Worm (Caenorhabditis elegans) whole organism, young adult: ENCODE measurements around the gene C30B5.2.

ENCODE experiments used
- ama-1 ChIP-seq, 3 experiments: fragments of 150-350 bp in 1 of 3; sonication (generic microtip) in 2 of 3; optimal IDR thresholded peaks; 2 replicates each; lab custom pipeline; 2014 to 2018; ENCODE audit warnings: missing biosample characterization in 2 of 3, missing genetic modification characterization in 2 of 3, missing genetic modification reagents in 2 of 3
- aptf-3 ChIP-seq: fragments of 200-800 bp; sonication (Bioruptor generic); IDR thresholded peaks from 2 replicates; pipeline ENCODE4 v1.3.6; 2022; ENCODE audit warnings: missing genetic modification characterization, missing compliant biosample characterization
- bed-1 ChIP-seq: fragments of 200-800 bp; sonication (Bioruptor generic); IDR thresholded peaks from 2 replicates; pipeline ENCODE4 v1.3.6; 2022; ENCODE audit warnings: missing genetic modification reagents, missing genetic modification characterization, missing compliant biosample characterization
- ceh-58 ChIP-seq: fragments of 200-800 bp; sonication (Bioruptor generic); IDR thresholded peaks from 2 replicates; pipeline ENCODE4 v1.3.6; 2022; ENCODE audit warnings: missing genetic modification characterization, missing compliant biosample characterization
- chd-7 ChIP-seq: sonication (generic microtip); optimal IDR thresholded peaks from 2 replicates; lab custom pipeline; 2016; ENCODE audit warnings: mild to moderate bottlenecking, missing genetic modification characterization, moderate library complexity, missing compliant biosample characterization
- efl-1 ChIP-seq: fragments of 150-350 bp; optimal IDR thresholded peaks from 2 replicates; lab custom pipeline; 2014; ENCODE audit warnings: missing biosample characterization, missing genetic modification reagents, missing genetic modification characterization
- him-1 ChIP-seq: sonication (generic microtip); optimal IDR thresholded peaks from 2 replicates; lab custom pipeline; 2016; ENCODE audit warnings: missing genotype, missing genetic modification reagents, missing genetic modification characterization, missing compliant biosample characterization
- hrde-1 ChIP-seq: sonication (generic microtip); optimal IDR thresholded peaks from 2 replicates; lab custom pipeline; 2016; ENCODE audit warnings: missing genetic modification characterization, mild to moderate bottlenecking, missing compliant biosample characterization, moderate library complexity, missing genotype, missing genetic modification reagents, borderline replicate concordance
- hsf-1 ChIP-seq: fragments of 200-800 bp; sonication (Bioruptor generic); IDR thresholded peaks from 2 replicates; pipeline ENCODE4 v1.3.6; 2022; ENCODE audit warnings: missing genetic modification reagents, missing genetic modification characterization, missing compliant biosample characterization
- nhr-80 ChIP-seq: sonication (generic microtip); optimal IDR thresholded peaks from 2 replicates; lab custom pipeline; 2016; ENCODE audit warnings: missing genetic modification characterization, missing compliant biosample characterization
- nhr-90 ChIP-seq: sonication (generic microtip); optimal IDR thresholded peaks from 2 replicates; lab custom pipeline; 2016; ENCODE audit warnings: missing genotype, mild to moderate bottlenecking, missing genetic modification characterization, missing compliant biosample characterization
- sea-2 ChIP-seq: fragments of 200-800 bp; sonication (Bioruptor generic); IDR thresholded peaks from 2 replicates; pipeline ENCODE4 v1.3.6; 2022; ENCODE audit warnings: missing genetic modification characterization, missing compliant biosample characterization
- ztf-3 ChIP-seq: fragments of 200-800 bp; sonication (Bioruptor generic); optimal IDR thresholded peaks from 2 replicates; lab custom pipeline; 2018; ENCODE audit warnings: mild to moderate bottlenecking, missing genetic modification characterization, missing compliant biosample characterization

- TF ChIP-seq chd-7 (tag; lab: Kevin White, UChicago) (no peak), ceh-58 (GFP tag; lab: Robert Waterston, UW) (no peak), aptf-3 (GFP tag; lab: Robert Waterston, UW) (no peak), ztf-3 (GFP tag; lab: Kevin White, UChicago) (no peak), efl-1 (no peak), ama-1 (optimal IDR thresholded peaks at IDR 0.05; lab: Kevin White, UChicago) (no peak), ama-1 (GFP tag; optimal IDR thresholded peaks at IDR 0.05; lab: Kevin White, UChicago) (no peak), bed-1 (GFP tag; lab: Robert Waterston, UW) (no peak), nhr-90 (no peak), nhr-80 (tag; lab: Kevin White, UChicago) (no peak), hrde-1 (tag; lab: Kevin White, UChicago) (no peak), sea-2 (no peak), hsf-1 (GFP tag; lab: Robert Waterston, UW) (no peak), him-1 (no peak)
Observed at ce11 chrII:6202910-6203309, 5.9 kb downstream of the C30B5.2 start, which contains the start of gene C30B5.17.
